Fruit fly (Drosophila melanogaster) S2 (cell line): ENCODE measurements around the gene Ndf.

Experiments
- CG8478 ChIP-seq: fragments of >200 bp; optimal IDR thresholded peaks from 2 replicates; lab custom pipeline; 2018
- CTCF ChIP-seq, 2 experiments: fragments of >200 bp; optimal IDR thresholded peaks; 2 replicates each; lab custom pipeline; 2018

Ndf gene

DNA sequence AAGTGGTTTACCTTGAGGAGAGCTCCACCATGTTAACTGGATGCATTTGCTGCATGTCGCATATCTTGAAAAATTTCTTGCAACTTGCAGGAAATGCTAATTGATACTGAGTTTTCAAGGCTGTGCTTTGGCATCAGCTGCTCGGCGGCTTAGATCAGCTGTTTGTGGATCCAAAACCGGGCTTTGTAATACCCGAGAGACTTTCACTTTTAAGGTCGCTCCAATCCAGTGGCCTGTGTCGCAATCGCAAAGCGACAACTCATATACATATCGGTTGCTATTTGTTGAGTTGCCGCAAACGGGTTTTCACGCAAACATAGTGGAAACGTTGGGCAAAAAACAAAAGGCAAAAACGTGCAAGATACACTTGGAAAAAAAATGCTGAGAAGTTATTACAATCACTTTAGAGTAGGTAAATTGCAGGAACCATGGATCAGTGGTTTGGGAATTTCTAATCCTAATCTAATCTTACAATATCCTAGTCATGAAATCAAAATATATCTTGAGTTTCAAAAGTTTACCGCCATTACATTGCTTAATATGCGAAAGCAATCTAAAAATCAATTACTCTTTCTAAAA is 32.2 kb downstream of the Ndf start:
- TF ChIP-seq CTCF (optimal IDR thresholded peaks at IDR 0.05; lab: Kevin White, UChicago) (no peak), CG8478 (no peak)

DNA sequence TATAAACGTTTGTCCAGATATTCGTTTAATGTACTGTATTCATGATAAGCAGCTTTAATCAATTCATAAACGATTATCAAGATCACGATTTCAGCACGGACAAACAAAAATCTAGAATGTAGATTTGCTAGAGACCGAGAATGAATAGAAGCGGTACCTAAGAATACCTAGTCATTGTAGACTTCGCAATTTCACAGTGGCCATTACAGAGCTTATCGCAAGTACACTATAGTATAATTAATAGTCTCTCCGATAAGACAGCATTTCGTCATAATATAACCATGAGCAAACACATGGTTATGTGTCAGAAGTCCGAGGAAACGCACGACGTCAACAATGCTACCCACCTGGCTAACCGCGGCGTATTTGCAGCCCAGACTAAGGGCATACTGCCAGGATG is 45.6 kb downstream of the Ndf start, which contains the start of gene CG33301:
CG33301 (plus strand) TSS at position 301 of the 400 bp plus-strand sequence.
- TF ChIP-seq CTCF (optimal IDR thresholded peaks at IDR 0.05; lab: Kevin White, UChicago), result no peak
- TF ChIP-seq CG8478, result no peak

DNA sequence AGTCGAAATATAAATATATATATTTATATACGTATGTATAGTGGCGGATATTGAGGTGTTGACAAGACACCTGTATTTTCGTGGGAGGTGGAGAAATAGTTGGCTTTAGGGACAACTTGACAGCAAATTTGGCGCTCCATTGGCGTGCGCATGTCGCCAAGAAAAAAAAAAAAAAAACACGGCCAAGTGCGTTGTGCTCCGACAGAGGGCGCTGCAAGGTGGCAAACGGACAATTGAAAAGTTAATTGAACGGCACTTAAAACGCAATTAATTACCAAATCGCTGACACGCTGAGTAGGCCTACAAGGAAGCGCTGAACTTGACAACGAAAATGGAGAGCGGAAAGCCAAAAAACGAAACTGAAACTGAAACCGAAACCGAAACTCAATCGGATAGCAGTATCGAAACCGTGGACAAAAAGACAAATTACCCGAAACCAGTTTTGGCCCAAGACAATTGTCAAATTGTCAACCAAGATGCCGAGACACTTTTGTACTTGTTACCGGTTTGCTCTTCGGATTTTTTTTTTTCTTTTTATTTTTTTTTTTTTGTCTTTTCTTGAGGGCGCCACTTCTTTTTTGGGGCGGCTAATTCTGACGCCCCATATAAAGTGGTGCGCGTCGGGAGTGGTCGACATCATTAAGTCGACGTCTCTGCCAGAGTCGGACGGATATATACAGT is 50.1 kb downstream of the Ndf start, which contains the start of gene Cpr31A:
Cpr31A (plus strand) TSS at position 631 of the 681 bp plus-strand sequence.
- peak; percentile 59 to 63 for TF ChIP-seq CTCF (optimal IDR thresholded peaks at IDR 0.05; lab: Kevin White, UChicago)
- TF ChIP-seq CG8478, result no peak

DNA sequence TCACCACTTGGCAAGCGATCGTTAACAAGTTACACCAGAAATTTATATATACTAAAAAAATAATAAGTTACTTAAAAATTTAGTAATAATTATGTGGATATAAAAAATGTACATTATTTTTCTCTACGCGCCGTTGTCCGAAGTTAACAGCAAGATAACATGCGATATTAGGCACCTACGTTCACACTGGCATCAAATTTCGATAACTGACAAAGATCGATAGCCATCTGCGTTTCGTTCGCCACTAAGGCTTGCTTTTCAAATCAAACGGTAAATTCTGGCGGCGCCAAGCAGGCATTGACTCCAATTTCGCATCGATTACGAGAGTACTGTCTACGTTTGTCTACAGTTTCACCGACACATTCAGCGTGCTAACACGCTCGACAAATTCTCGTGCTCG is 53.1 kb downstream of the Ndf start, which contains the start of gene Pen:
Pen (plus strand) TSS at position 196 of the 400 bp plus-strand sequence.
- peak in 1 of 2 experiments; percentile 17 for TF ChIP-seq CTCF (optimal IDR thresholded peaks at IDR 0.05; lab: Kevin White, UChicago)
- TF ChIP-seq CG8478, result no peak

DNA sequence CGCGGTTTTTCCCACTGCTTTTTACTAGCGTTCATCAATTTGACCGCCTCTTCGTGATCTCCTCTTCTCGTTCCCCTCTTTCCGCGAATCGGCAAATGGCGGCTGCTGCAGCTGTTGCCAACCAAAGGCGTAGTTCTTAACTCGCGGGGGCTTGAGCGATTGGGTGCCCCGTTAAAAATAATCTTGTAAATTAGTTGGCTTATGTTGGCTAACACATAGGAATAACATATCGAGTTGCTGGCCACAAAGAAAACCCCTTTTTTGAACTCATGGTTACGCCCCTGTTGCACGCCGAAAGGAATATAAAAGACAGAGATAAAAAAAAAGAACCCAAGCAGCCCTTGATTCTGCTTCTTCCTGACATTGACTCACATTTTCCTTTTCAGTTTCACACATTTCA is 53.6 kb downstream of the Ndf start:
- TF ChIP-seq CTCF (optimal IDR thresholded peaks at IDR 0.05; lab: Kevin White, UChicago) (no peak), CG8478 (no peak)
